Worm (Caenorhabditis elegans) whole organism, young adult: ENCODE data around the gene mec-3.

ENCODE experiments used
- F39B2.1 ChIP-seq: fragments of 200-800 bp; sonication (Bioruptor generic); IDR thresholded peaks from 2 replicates; pipeline ENCODE4 v1.3.6; 2022; ENCODE audit warnings: missing genetic modification reagents, missing genetic modification characterization, missing compliant biosample characterization
- F49E8.2 ChIP-seq: sonication (generic microtip); optimal IDR thresholded peaks from 3 replicates; lab custom pipeline; 2017; ENCODE audit warnings: missing genetic modification characterization, mild to moderate bottlenecking, missing compliant biosample characterization, antibody characterized with exemption, moderate library complexity; ENCODE audit not compliant: insufficient read depth
- ZK185.1 ChIP-seq: sonication (generic microtip); optimal IDR thresholded peaks from 2 replicates; lab custom pipeline; 2016; ENCODE audit warnings: mild to moderate bottlenecking, missing genetic modification characterization, missing compliant biosample characterization; ENCODE audit not compliant: poor library complexity, severe bottlenecking
- ama-1 ChIP-seq, 3 experiments: fragments of 150-350 bp in 1 of 3; sonication (generic microtip) in 2 of 3; optimal IDR thresholded peaks; 2 replicates each; lab custom pipeline; 2014 to 2018; ENCODE audit warnings: missing biosample characterization in 2 of 3, missing genetic modification characterization in 2 of 3, missing genetic modification reagents in 2 of 3
- ets-4 ChIP-seq: fragments of 200-800 bp; sonication (Bioruptor generic); optimal IDR thresholded peaks from 2 replicates; lab custom pipeline; 2018; ENCODE audit warnings: mild to moderate bottlenecking, missing genetic modification characterization, missing compliant biosample characterization
- madf-8 ChIP-seq: fragments of 200-800 bp; sonication (Bioruptor generic); conservative IDR thresholded peaks from 2 replicates; pipeline ENCODE4 v1.3.6; 2022; ENCODE audit warnings: missing genetic modification reagents, missing genetic modification characterization, missing compliant biosample characterization
- nfyb-1 ChIP-seq: fragments of 200-800 bp; sonication (Bioruptor generic); IDR thresholded peaks from 2 replicates; pipeline ENCODE4 v1.3.6; 2022; ENCODE audit warnings: missing genetic modification reagents, missing genetic modification characterization, missing compliant biosample characterization
- pha-4 ChIP-seq: fragments of 150-350 bp; sonication (generic microtip); optimal IDR thresholded peaks from 2 replicates; lab custom pipeline; 2014; ENCODE audit warnings: missing biosample characterization, missing genetic modification reagents, missing genetic modification characterization
- snpc-3.4 ChIP-seq: sonication (generic microtip); optimal IDR thresholded peaks from 2 replicates; lab custom pipeline; 2017; ENCODE audit warnings: missing genetic modification characterization, mild to moderate bottlenecking, missing compliant biosample characterization, antibody characterized with exemption, moderate library complexity, missing genotype, missing genetic modification reagents
- snpc-4 ChIP-seq, 5 experiments: fragments of 150-350 bp in 1 of 5; sonication (generic microtip) in 4 of 5; optimal IDR thresholded peaks; 2 replicates each; lab custom pipeline; 2014 to 2018; ENCODE audit warnings: missing genetic modification characterization in 5 of 5, missing biosample characterization in 3 of 5, antibody characterized with exemption in 2 of 5, mild to moderate bottlenecking in 2 of 5, missing compliant biosample characterization in 2 of 5, missing genotype in 2 of 5, moderate library complexity in 2 of 5, missing genetic modification reagents in 1 of 5
- tbx-9 ChIP-seq: sonication (generic microtip); optimal IDR thresholded peaks from 2 replicates; lab custom pipeline; 2016; ENCODE audit warnings: borderline replicate concordance, missing genetic modification characterization, inconsistent platforms, missing compliant biosample characterization
- unc-130 ChIP-seq: sonication (generic microtip); optimal IDR thresholded peaks from 2 replicates; lab custom pipeline; 2016; ENCODE audit warnings: missing genetic modification reagents, missing genetic modification characterization, missing compliant biosample characterization

DNA sequence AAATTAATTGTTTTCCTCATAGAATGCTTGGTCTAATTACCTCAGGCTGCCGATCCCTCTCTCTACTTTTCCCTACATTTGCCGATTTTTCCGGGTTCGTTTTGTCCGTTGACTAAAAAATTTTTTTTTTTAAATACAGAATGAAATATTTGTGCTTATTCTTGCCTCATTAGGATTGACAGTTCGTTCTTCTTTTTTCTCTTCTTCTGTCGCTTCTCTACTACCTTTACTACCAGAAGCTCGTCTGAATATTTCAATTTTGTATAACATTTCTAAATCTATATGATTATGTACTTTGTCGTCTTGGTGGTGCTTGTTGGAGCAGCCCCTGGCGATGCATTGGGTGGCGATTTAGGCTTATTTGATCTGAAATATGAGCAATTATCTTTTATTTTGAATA is 13.6 kb upstream of the mec-3 start:
- TF ChIP-seq unc-130 (GFP tag; lab: Kevin White, UChicago) (no peak), tbx-9 (tag; lab: Kevin White, UChicago) (no peak), snpc-4 (GFP tag; optimal IDR thresholded peaks at IDR 0.05; lab: Kevin White, UChicago) (no peak), snpc-4 (tag; optimal IDR thresholded peaks at IDR 0.05; lab: Kevin White, UChicago) (no peak), snpc-3.4 (tag; lab: Kevin White, UChicago) (no peak), madf-8 (GFP tag; lab: Robert Waterston, UW) (no peak), ZK185.1 (no peak), pha-4 (tag; lab: Kevin White, UChicago) (no peak), F49E8.2 (no peak), ets-4 (GFP tag; lab: Kevin White, UChicago) (no peak), nfyb-1 (GFP tag; lab: Robert Waterston, UW) (no peak), F39B2.1 (GFP tag; lab: Robert Waterston, UW) (no peak), ama-1 (optimal IDR thresholded peaks at IDR 0.05; lab: Kevin White, UChicago) (no peak), ama-1 (GFP tag; optimal IDR thresholded peaks at IDR 0.05; lab: Kevin White, UChicago) (no peak)
